Fruit fly (Drosophila melanogaster): ENCODE results near the gene Ctl2.

Ctl2 gene

DNA sequence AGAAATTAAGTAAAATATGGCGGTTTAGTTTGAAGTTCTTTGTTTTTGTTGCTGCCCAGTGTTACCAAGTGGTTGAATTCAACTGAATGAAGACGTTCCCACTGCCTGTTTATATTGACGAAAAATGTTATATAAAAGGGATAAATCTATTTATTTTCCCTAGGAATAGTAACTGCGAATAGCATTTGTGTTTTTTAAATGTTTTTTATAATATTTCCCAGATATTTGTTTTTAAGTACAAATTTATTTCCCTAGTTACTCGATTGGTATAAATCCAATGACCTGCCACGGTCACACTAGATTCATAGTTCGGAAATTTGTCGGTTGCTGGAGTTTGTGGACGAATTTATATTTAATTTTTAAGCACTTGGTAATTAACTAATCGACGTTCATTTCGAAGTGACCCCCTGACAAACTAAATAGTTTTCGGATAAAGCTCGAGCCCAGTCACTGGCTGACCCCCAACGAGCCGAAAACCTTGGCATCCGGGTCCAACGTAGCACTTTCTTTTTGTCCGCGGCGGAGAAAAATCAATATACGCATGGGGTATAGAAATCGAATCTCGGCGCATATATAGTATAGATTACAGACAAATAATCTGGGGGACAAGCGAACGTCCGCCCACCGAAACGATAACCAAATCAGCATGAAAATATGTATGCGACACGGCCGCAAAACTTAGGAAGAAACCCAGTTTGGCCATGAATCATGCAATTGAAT lies 7.9 kb downstream of the Ctl2 start, which contains the start of the genes dgt6 and Vha100-1 (continued):
- TF ChIP-seq dimm (GFP tag; IDR thresholded peaks at IDR 0.05), result no peak
- no peak for TF ChIP-seq fru (optimal IDR thresholded peaks at IDR 0.05)
- TF ChIP-seq CG15601 (tag; optimal IDR thresholded peaks at IDR 0.05), result no peak
- no peak for TF ChIP-seq CG3065 (GFP tag; optimal IDR thresholded peaks at IDR 0.05)
- no peak for TF ChIP-seq Hsf (GFP tag; optimal IDR thresholded peaks at IDR 0.05)
- TF ChIP-seq CG34422 (GFP tag; IDR thresholded peaks at IDR 0.05), result 0 out of 3 replicates have a peak, but pooled peaks have one; percentile 28
- no peak for TF ChIP-seq Fer1 (GFP tag; optimal IDR thresholded peaks at IDR 0.05)
- TF ChIP-seq Awh (GFP tag; IDR thresholded peaks at IDR 0.05), result no peak
- TF ChIP-seq ssp (GFP tag; IDR thresholded peaks at IDR 0.05), result peak; percentile 87
- peak; percentile 65 for TF ChIP-seq nmo (GFP tag; optimal IDR thresholded peaks at IDR 0.05)
- TF ChIP-seq her (GFP tag; optimal IDR thresholded peaks at IDR 0.05), result no peak
- TF ChIP-seq CG7372 (GFP tag; IDR thresholded peaks at IDR 0.05), result no peak
- no peak for TF ChIP-seq CG11093 (GFP tag; IDR thresholded peaks at IDR 0.05)
- TF ChIP-seq CG9797 (GFP tag; optimal IDR thresholded peaks at IDR 0.05), result peak; percentile 83
- no peak for TF ChIP-seq CG1529 (GFP tag; optimal IDR thresholded peaks at IDR 0.05)
- no peak for TF ChIP-seq pfk (GFP tag; optimal IDR thresholded peaks at IDR 0.05)
- no peak for TF ChIP-seq CG18011 (GFP tag; optimal IDR thresholded peaks at IDR 0.05)
- TF ChIP-seq Hmr (GFP tag; optimal IDR thresholded peaks at IDR 0.05), result no peak
- TF ChIP-seq ab (GFP tag; optimal IDR thresholded peaks at IDR 0.05), result no peak
- TF ChIP-seq Rfx (GFP tag; IDR thresholded peaks at IDR 0.05), result 0 out of 2 replicates have a peak, but pooled peaks have one; percentile 8
- TF ChIP-seq CG7556 (GFP tag; optimal IDR thresholded peaks at IDR 0.05), result no peak
- peak; percentile 39 for TF ChIP-seq YL-1 (GFP tag; optimal IDR thresholded peaks at IDR 0.05)
- TF ChIP-seq yki (optimal IDR thresholded peaks at IDR 0.05), result no peak
- no peak for TF ChIP-seq CG10321 (GFP tag; IDR thresholded peaks at IDR 0.05)
- no peak for TF ChIP-seq bowl (GFP tag; IDR thresholded peaks at IDR 0.05)
- TF ChIP-seq CG18619 (GFP tag; optimal IDR thresholded peaks at IDR 0.05), result no peak
- TF ChIP-seq CG1792 (GFP tag; optimal IDR thresholded peaks at IDR 0.05), result no peak
- no peak for TF ChIP-seq Sox102F (GFP tag; optimal IDR thresholded peaks at IDR 0.05)
- TF ChIP-seq CrebB (tag; optimal IDR thresholded peaks at IDR 0.05), result no peak
- TF ChIP-seq Xrp1 (GFP tag; IDR thresholded peaks at IDR 0.05), result peak; percentile 40; the same call in 1 of the 2 replicates
- TF ChIP-seq CG12299 (tag; optimal IDR thresholded peaks at IDR 0.05), result peak; percentile 15
- TF ChIP-seq CG31224 (GFP tag; IDR thresholded peaks at IDR 0.05), result no peak
- TF ChIP-seq HHEX (GFP tag; optimal IDR thresholded peaks at IDR 0.05), result no peak
- no peak for TF ChIP-seq CG15479 (GFP tag; optimal IDR thresholded peaks at IDR 0.05)
- TF ChIP-seq CG10267 (tag; optimal IDR thresholded peaks at IDR 0.05), result peak; percentile 86
- TF ChIP-seq ttk (GFP tag; IDR thresholded peaks at IDR 0.05), result no peak
- TF ChIP-seq cad (GFP tag; optimal IDR thresholded peaks at IDR 0.05), result no peak
- peak; percentile 21; the same call in 1 of the 2 replicates for TF ChIP-seq sob (GFP tag; IDR thresholded peaks at IDR 0.05)
- no peak for TF ChIP-seq CG13296 (GFP tag; optimal IDR thresholded peaks at IDR 0.05)
- TF ChIP-seq h (optimal IDR thresholded peaks at IDR 0.05), result no peak
- no peak for TF ChIP-seq CG6683 (GFP tag; optimal IDR thresholded peaks at IDR 0.05)
- peak; percentile 39 for TF ChIP-seq nerfin-1 (tag; optimal IDR thresholded peaks at IDR 0.05)
- peak; percentile 34 for TF ChIP-seq CG15696 (tag; optimal IDR thresholded peaks at IDR 0.05)
- peak; percentile 26 for TF ChIP-seq kay (GFP tag; optimal IDR thresholded peaks at IDR 0.05)
- no peak for TF ChIP-seq oc (tag; optimal IDR thresholded peaks at IDR 0.05)
